Worm (Caenorhabditis elegans): Measurements from ENCODE around the gene nrx-1.
A peak's percentile ranks its signal among the peaks of the same experiment; 100 is the strongest.

nrx-1 gene

ce11 chrV:10824711-10825110 is at the start of gene nrx-1:
Gene nrx-1, plus strand, starts transcription at chrV:10825011.
- TF ChIP-seq sea-2 (GFP tag; optimal IDR thresholded peaks at IDR 0.05): no peak
- TF ChIP-seq ceh-16 (tag; optimal IDR thresholded peaks at IDR 0.05): no peak

ce11 chrV:10776528-10777055 is 48.2 kb upstream of the nrx-1 start, which contains the start of gene D1054.5:
Gene D1054.5, minus strand, starts transcription at chrV:10776578.
- TF ChIP-seq pqm-1 (tag; optimal IDR thresholded peaks at IDR 0.05) (peak; percentile 91), snpc-4 (tag; optimal IDR thresholded peaks at IDR 0.05) (no peak), jun-1 (tag; optimal IDR thresholded peaks at IDR 0.05) (peak; percentile 80), ceh-28 (tag; optimal IDR thresholded peaks at IDR 0.05) (peak; percentile 64), egl-5 (tag; optimal IDR thresholded peaks at IDR 0.05) (no peak), nhr-77 (tag; optimal IDR thresholded peaks at IDR 0.05) (no peak), elt-2 (tag; optimal IDR thresholded peaks at IDR 0.05) (peak; percentile 94), pha-4 (tag; optimal IDR thresholded peaks at IDR 0.05) (peak; percentile 46), nhr-23 (tag; optimal IDR thresholded peaks at IDR 0.05) (no peak), skn-1 (tag; optimal IDR thresholded peaks at IDR 0.05) (no peak)

- TF ChIP-seq elt-2 (tag; optimal IDR thresholded peaks at IDR 0.05): no peak
- peak; percentile 56 for TF ChIP-seq pha-4 (tag; optimal IDR thresholded peaks at IDR 0.05)
Measured at ce11 chrV:10784011-10784410, 40.8 kb upstream of the nrx-1 start, which contains the start of gene D1054.8. Gene D1054.8, plus strand, starts transcription at chrV:10784311.

ce11 chrV:10790921-10791320 is 33.9 kb upstream of the nrx-1 start, which contains the start of gene D1054.9:
Gene D1054.9, minus strand, starts transcription at chrV:10791057.
- TF ChIP-seq egl-27 (tag; optimal IDR thresholded peaks at IDR 0.05) (no peak), fkh-10 (GFP tag; optimal IDR thresholded peaks at IDR 0.05) (no peak), ZK546.5 (tag; optimal IDR thresholded peaks at IDR 0.05) (no peak), nhr-67 (tag; optimal IDR thresholded peaks at IDR 0.05) (no peak)

ce11 chrV:10792775-10793174 is 32.0 kb upstream of the nrx-1 start, which contains the start of gene D1054.10:
Gene D1054.10, minus strand, starts transcription at chrV:10792875.
- TF ChIP-seq fos-1 (tag; optimal IDR thresholded peaks at IDR 0.05) (no peak), skn-1 (tag; optimal IDR thresholded peaks at IDR 0.05) (no peak), nhr-11 (tag; optimal IDR thresholded peaks at IDR 0.05) (no peak), ceh-9 (tag; optimal IDR thresholded peaks at IDR 0.05) (no peak), nhr-67 (tag; optimal IDR thresholded peaks at IDR 0.05) (no peak), aly-2 (tag; optimal IDR thresholded peaks at IDR 0.05) (no peak), fkh-2 (tag; optimal IDR thresholded peaks at IDR 0.05) (no peak), nhr-77 (tag; optimal IDR thresholded peaks at IDR 0.05) (no peak), ztf-4 (tag; optimal IDR thresholded peaks at IDR 0.05) (no peak), nhr-12 (tag; optimal IDR thresholded peaks at IDR 0.05) (no peak), nhr-28 (tag; optimal IDR thresholded peaks at IDR 0.05) (no peak), nhr-23 (tag; optimal IDR thresholded peaks at IDR 0.05) (no peak)

ce11 chrV:10793498-10793897 is 31.3 kb upstream of the nrx-1 start, which contains the start of gene ule-3:
Gene ule-3, plus strand, starts transcription at chrV:10793798.
- TF ChIP-seq ceh-28 (tag; optimal IDR thresholded peaks at IDR 0.05): no peak
- TF ChIP-seq nhr-25 (tag; optimal IDR thresholded peaks at IDR 0.05): no peak
- no peak for TF ChIP-seq nfya-1 (tag; optimal IDR thresholded peaks at IDR 0.05; ENCODE audit: insufficient read depth)
- TF ChIP-seq R02D3.7 (tag; optimal IDR thresholded peaks at IDR 0.05): no peak
- TF ChIP-seq egl-27 (tag; optimal IDR thresholded peaks at IDR 0.05): no peak
- no peak for TF ChIP-seq sea-2 (GFP tag; optimal IDR thresholded peaks at IDR 0.05)
- no peak for TF ChIP-seq snpc-4 (tag; optimal IDR thresholded peaks at IDR 0.05)
- TF ChIP-seq ama-1 (optimal IDR thresholded peaks at IDR 0.05): no peak
- TF ChIP-seq ceh-82 (tag; optimal IDR thresholded peaks at IDR 0.05): no peak
- no peak for TF ChIP-seq skn-1 (tag; optimal IDR thresholded peaks at IDR 0.05)
- no peak for TF ChIP-seq daf-12 (tag; optimal IDR thresholded peaks at IDR 0.05)
- no peak for TF ChIP-seq ceh-16 (tag; optimal IDR thresholded peaks at IDR 0.05)
- TF ChIP-seq fkh-2 (tag; optimal IDR thresholded peaks at IDR 0.05): no peak
- TF ChIP-seq nhr-12 (tag; optimal IDR thresholded peaks at IDR 0.05): no peak
- TF ChIP-seq ZK546.5 (tag; optimal IDR thresholded peaks at IDR 0.05): no peak
- TF ChIP-seq fos-1 (tag; optimal IDR thresholded peaks at IDR 0.05): no peak
- no peak for TF ChIP-seq nhr-28 (tag; optimal IDR thresholded peaks at IDR 0.05)
- TF ChIP-seq mml-1 (tag; optimal IDR thresholded peaks at IDR 0.05): no peak
- TF ChIP-seq elt-3 (tag; optimal IDR thresholded peaks at IDR 0.05): no peak
- TF ChIP-seq zag-1 (tag; optimal IDR thresholded peaks at IDR 0.05): no peak
